Worm (Caenorhabditis elegans): Measurements from ENCODE around the gene Y48G9A.9.

Y48G9A.9 gene

ce11 chrIII:2099808-2100366 lies 7.4 kb downstream of the Y48G9A.9 start:
- TF ChIP-seq unc-62 (GFP tag; optimal IDR thresholded peaks at IDR 0.05) = no peak

DNA sequence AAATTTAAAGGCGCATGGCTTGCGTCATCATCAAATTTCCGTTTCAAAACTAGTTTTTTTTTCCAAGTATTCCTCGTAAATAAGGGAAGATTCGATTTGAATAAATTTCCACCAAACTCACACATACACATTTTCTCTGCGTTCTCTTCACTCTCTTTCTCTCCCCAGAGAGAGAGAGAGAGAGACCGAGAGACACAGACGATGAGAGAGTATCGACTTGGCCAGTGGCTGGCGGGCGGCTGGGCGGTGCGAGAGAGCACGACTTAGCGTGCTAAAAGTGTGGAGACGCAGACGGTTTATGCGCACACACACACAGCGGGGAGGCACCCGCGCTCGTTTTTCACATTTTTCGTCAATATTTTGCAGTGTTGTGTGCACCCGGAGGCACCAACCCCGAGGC lies 8.3 kb downstream of the Y48G9A.9 start:
- TF ChIP-seq unc-62 (GFP tag; optimal IDR thresholded peaks at IDR 0.05) = no peak

ce11 chrIII:2101310-2101709 lies 8.8 kb downstream of the Y48G9A.9 start:
- TF ChIP-seq unc-62 (GFP tag; optimal IDR thresholded peaks at IDR 0.05) = no peak

- no peak for TF ChIP-seq unc-62 (GFP tag; optimal IDR thresholded peaks at IDR 0.05)
Measured at ce11 chrIII:2101895-2102345, 9.4 kb downstream of the Y48G9A.9 start, which contains the start of gene ppk-2. Gene ppk-2, plus strand, starts transcription at chrIII:2102295.

DNA sequence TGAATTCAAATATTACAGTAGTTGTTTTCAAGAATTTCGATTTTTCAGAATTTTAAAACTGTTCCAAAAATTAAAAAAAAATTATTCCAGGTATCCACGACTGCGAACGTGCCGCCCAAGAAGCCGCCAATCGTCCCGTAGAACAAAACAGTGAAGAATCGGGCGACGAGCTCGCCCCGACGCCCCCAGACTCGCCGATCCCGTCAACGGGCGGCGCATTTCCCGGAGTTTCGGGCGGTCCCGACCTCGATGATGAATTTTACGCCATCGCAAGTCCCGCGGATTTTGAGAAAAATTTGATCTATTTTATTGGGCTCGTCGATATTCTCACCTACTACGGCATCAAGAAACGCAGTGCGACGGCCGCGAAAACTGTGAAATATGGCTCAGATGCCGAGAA lies 13.4 kb downstream of the Y48G9A.9 start:
- no peak for TF ChIP-seq unc-62 (GFP tag; optimal IDR thresholded peaks at IDR 0.05)

ce11 chrIII:2110249-2110648 lies 17.7 kb downstream of the Y48G9A.9 start, which contains the start of gene Y48G9A.7:
Gene Y48G9A.7, plus strand, starts transcription at chrIII:2110549.
- TF ChIP-seq unc-62 (GFP tag; optimal IDR thresholded peaks at IDR 0.05) = no peak

ce11 chrIII:2111376-2111775 lies 18.9 kb downstream of the Y48G9A.9 start:
- no peak for TF ChIP-seq unc-62 (GFP tag; optimal IDR thresholded peaks at IDR 0.05)

DNA sequence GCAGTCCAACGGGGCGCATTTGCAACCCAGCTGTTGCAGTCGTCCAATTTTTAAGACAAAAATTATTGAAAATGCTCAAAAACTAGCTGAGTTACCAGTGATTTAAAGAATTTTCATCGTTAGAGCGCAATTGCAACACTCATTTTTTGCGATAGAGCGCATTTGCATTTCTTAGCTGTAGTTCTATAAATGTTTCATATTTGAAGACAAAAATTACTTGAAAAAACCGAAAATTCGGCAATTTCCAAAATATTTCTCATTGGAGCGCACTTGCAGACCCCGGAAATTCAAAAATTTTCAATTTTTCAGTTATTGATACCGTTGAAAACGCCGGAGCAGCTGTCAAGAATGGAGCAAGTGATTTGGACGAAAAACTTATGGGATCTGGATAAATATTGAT lies 19.5 kb downstream of the Y48G9A.9 start:
- TF ChIP-seq unc-62 (GFP tag; optimal IDR thresholded peaks at IDR 0.05) = no peak

- no peak for TF ChIP-seq unc-62 (GFP tag; optimal IDR thresholded peaks at IDR 0.05)
Measured at ce11 chrIII:2112601-2113176, 20.2 kb downstream of the Y48G9A.9 start.

DNA sequence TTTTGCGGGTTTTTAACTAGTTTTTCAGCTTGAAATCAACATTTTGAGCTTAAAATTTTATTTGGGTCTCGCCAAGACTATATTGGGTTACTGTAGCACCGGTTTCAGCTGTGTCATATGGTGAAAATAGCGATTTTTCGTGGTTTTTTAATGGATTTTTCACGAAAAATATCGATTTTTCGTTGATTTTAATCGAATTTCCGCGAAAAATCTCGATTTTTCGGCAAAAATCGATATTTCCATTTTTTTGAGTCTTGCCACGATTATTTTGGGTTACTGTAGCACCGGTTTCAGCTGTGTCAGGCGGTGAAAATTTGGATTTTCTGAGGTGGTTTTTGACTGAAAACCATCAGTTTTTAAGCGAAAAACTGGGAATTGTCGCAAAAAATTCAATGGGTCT lies 22.8 kb downstream of the Y48G9A.9 start:
- no peak for TF ChIP-seq unc-62 (GFP tag; optimal IDR thresholded peaks at IDR 0.05)

DNA sequence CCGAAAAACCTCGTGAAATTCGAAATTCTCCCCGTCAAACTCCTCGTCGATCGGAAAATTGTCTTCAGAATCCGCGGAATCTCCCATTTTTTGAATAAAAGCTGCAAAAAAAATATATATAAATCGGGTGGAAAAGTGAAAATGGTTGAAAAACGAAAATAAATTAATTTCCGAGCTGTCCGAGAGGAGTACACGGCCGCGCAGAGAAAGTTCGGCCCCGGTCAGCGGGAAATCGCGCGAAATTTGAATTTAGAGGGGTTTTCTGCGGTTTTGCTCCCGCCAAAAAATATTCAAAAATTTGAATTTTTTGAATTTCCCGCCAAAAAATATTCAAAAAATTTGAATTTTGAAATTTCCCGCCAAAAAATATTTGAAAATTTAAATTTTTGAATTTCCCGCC lies 24.3 kb downstream of the Y48G9A.9 start, which contains the start of gene Y48G9A.11:
Gene Y48G9A.11, minus strand, starts transcription at position 101 of the 400 bp plus-strand sequence.
- no peak for TF ChIP-seq unc-62 (GFP tag; optimal IDR thresholded peaks at IDR 0.05)

DNA sequence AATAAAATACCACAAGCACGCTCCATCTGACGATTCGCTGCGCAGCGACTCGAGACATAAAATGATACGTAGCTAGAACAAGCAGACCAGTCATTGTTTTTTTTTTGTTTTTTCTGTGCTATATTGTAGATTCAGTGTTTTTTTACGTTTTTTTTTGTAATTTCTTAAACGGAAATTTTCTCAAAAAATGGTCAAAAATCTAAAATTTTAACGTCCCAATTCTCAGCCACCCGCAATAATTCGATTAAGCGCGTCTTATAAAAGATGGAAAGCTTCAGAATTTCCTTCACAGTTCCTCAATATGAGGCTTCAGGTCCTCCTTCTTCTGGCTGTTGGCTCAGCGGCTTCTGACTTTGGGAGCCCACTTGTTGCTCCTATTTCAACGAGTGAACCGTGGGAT lies 25.0 kb downstream of the Y48G9A.9 start, which contains the start of gene Y48G9A.6:
Gene Y48G9A.6, plus strand, starts transcription at position 301 of the 400 bp plus-strand sequence.
- no peak for TF ChIP-seq unc-62 (GFP tag; optimal IDR thresholded peaks at IDR 0.05)

- TF ChIP-seq unc-62 (GFP tag; optimal IDR thresholded peaks at IDR 0.05) = no peak
Measured at ce11 chrIII:2123673-2124187, 31.2 kb downstream of the Y48G9A.9 start, which contains the start of gene frl-1. Gene frl-1, plus strand, starts transcription at chrIII:2124137.

DNA sequence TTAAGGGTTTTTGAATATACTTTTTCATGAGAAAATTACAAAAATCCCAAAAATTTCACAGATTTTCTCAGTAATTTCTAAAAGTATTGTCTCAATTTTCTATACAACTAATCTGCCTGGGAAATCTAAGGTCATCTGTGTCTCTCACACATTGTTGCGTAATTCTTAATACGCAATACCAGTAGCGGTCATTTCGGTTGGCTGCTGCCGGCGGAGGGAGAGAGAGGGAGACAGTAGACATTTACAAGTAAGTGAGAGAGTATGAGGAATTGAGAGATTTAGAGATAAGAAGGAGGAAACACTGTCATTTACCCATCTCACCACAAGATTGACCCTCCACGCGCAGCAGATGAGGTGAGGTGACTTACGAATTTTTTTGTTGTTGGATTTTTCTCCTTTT lies 33.4 kb downstream of the Y48G9A.9 start:
- TF ChIP-seq unc-62 (GFP tag; optimal IDR thresholded peaks at IDR 0.05) = no peak

DNA sequence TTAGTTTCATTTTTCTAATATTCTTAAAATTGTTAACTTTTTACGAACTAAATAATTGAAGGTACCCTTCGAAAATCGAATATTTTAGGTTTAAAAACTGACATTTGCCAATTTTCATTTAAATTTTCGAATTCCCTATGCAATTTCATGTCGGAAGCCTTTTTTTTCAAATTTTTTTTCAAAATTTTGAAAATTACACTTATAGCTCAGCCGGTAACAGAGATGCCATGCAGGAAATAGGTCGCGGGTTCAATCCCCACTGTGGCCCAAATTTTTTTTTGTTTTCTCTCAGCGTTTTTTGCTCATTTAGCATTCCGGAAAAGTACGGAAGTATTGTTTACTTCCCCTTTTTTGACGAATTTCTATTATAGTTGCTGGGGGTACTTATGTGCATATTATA lies 36.9 kb downstream of the Y48G9A.9 start:
- TF ChIP-seq unc-62 (GFP tag; optimal IDR thresholded peaks at IDR 0.05) = no peak

DNA sequence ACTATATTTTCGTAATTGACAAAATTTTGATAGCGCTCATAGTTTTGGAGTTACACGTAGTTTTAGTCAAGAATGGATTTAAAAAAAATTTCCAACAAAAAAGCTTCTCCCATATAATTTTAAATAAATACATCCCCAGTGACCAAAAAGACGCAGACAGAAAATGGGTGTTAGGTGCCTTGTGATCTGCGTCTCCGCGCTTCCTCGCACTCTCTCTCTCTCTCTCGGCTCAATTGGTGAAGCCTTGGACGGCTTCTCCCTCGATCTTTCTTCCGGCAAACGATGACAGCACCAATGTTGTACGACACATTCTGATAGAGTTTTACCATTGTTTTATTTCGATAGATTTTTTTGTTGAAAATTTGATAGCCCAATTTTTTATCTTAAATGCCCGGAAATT lies 37.5 kb downstream of the Y48G9A.9 start:
- TF ChIP-seq unc-62 (GFP tag; optimal IDR thresholded peaks at IDR 0.05) = no peak

DNA sequence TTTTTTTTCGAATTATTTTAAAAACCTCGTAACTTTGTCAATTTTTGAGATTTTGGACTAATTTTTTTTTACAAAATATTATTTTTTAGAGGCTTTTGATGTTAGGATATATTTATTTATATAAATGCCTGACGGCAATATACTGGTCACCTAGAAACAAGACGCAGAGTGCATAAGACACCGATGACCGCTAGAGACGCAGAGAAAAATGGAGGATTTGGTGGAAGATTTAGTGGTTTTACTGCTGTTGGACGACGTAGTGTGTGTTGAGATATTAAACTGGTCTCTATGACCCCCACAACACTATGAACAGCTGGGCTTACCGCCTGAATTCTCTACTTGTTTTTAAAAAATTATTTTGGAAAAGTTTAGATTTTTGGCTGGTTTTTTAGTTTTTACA lies 39.5 kb downstream of the Y48G9A.9 start:
- TF ChIP-seq unc-62 (GFP tag; optimal IDR thresholded peaks at IDR 0.05) = no peak

Measured in whole organism, dauer.